Worm (Caenorhabditis elegans) whole organism, midembryonic: Measurements from ENCODE around the gene ges-1.

Source experiments
- flt-1 ChIP-seq: fragments of 200-800 bp; sonication (Bioruptor generic); IDR thresholded peaks from 2 replicates; pipeline ENCODE4 v1.3.6; 2022; ENCODE audit warnings: missing genetic modification characterization, missing compliant biosample characterization
- ref-1 ChIP-seq: fragments of 200-800 bp; sonication (Bioruptor generic); conservative IDR thresholded peaks from 2 replicates; pipeline ENCODE4 v1.3.6; 2022; ENCODE audit warnings: missing genetic modification reagents, missing genetic modification characterization, missing compliant biosample characterization

ce11 chrV:1414615-1415433 lies 17.1 kb downstream of the ges-1 start:
- TF ChIP-seq ref-1 (GFP tag; lab: Robert Waterston, UW), result no peak
- no peak for TF ChIP-seq flt-1 (GFP tag; lab: Robert Waterston, UW)
